Fruit fly (Drosophila melanogaster): ENCODE data around the gene otu.

The otu gene

DNA sequence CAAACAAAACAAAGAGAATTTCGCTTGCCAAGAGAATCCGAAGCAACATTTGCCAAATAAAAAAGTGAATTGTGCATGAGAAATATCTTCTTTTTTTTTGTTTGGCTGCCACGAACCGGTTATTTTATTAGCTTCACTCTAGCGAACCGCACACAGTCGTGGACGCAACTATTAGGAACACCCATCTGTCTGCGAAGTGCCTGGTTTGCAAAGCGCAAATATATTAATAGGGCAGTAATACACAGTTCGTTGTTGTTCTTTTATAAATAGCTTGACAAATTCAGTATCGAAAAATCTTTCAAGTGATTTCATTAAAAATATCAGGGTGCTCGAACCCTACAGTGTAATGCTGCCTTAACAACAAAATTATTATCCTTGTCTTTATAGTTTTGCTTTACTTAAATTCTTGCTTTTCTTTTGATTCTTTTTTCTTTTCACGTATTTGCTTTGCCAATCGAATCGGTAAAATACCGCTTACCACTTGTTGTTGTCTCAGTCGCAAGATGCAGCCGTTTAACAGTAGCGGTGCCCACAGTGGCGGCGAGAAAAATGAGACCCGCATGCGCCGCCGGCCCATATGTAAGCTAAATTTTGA lies 2.2 kb upstream of the otu start (continued):
- TF ChIP-seq shn (GFP tag; optimal IDR thresholded peaks at IDR 0.05) (peak; percentile 32), da (GFP tag; optimal IDR thresholded peaks at IDR 0.05) (no peak), CG17359 (tag; optimal IDR thresholded peaks at IDR 0.05) (peak; percentile 23), ind (GFP tag; optimal IDR thresholded peaks at IDR 0.05) (peak; percentile 32), CG13775 (GFP tag; optimal IDR thresholded peaks at IDR 0.05) (peak; percentile 45), CG4707 (GFP tag; optimal IDR thresholded peaks at IDR 0.05) (no peak), CG15269 (tag; optimal IDR thresholded peaks at IDR 0.05) (peak; percentile 7), CG9609 (GFP tag; optimal IDR thresholded peaks at IDR 0.05) (peak; percentile 6), ATbp (GFP tag; optimal IDR thresholded peaks at IDR 0.05) (peak; percentile 25), chinmo (GFP tag; IDR thresholded peaks at IDR 0.05; ENCODE audit: partially characterized antibody) (0 out of 4 replicates have a peak, but pooled peaks have one; percentile 46), Asciz (GFP tag; optimal IDR thresholded peaks at IDR 0.05) (no peak), Ets65A (GFP tag) (peak; percentile 91)

DNA sequence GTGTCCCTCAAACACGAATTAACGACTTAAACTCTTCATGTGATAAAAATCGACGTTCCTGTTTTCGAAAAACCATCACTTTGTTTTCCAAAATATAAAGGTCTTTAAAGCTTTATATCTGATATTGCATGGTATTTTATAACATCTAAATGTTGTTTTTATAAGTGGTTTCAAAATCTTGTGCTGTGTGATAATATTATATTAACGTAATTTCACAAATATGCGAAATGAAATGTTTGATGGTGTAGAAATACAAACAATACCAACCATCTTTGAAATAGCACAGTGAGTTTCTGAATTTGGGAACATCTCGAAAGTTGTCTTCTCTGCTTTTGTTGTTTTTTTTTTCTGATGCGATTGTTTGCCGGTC lies 1.6 kb upstream of the otu start:
- TF ChIP-seq CG13424 (tag; optimal IDR thresholded peaks at IDR 0.05) = no peak
- no peak for TF ChIP-seq sisA (GFP tag; IDR thresholded peaks at IDR 0.05)
- TF ChIP-seq fd3F (GFP tag; optimal IDR thresholded peaks at IDR 0.05) = peak; percentile 1
- peak; percentile 37 for TF ChIP-seq CG7839 (tag; optimal IDR thresholded peaks at IDR 0.05)
- TF ChIP-seq gem (tag; optimal IDR thresholded peaks at IDR 0.05) = peak; percentile 36
- no peak for TF ChIP-seq D (optimal IDR thresholded peaks at IDR 0.05)
- no peak for TF ChIP-seq D (GFP tag; optimal IDR thresholded peaks at IDR 0.05)
- peak; percentile 24 for TF ChIP-seq Abd-B (GFP tag; optimal IDR thresholded peaks at IDR 0.05)
- no peak for TF ChIP-seq tup (GFP tag; optimal IDR thresholded peaks at IDR 0.05)
- TF ChIP-seq dmrt99B (tag; optimal IDR thresholded peaks at IDR 0.05) = peak; percentile 17
- TF ChIP-seq pan (optimal IDR thresholded peaks at IDR 0.05) = no peak
- TF ChIP-seq pan (GFP tag; optimal IDR thresholded peaks at IDR 0.05 in 1 of 2, IDR thresholded peaks at IDR 0.05 in 1 of 2) = peak in 1 of 2 experiments; percentile 6
- TF ChIP-seq CG2678 (tag; optimal IDR thresholded peaks at IDR 0.05) = peak; percentile 43
- TF ChIP-seq al (GFP tag; IDR thresholded peaks at IDR 0.05) = no peak
- no peak for TF ChIP-seq CG10274 (GFP tag; optimal IDR thresholded peaks at IDR 0.05)
- peak; percentile 3 for TF ChIP-seq Meics (GFP tag; optimal IDR thresholded peaks at IDR 0.05)
- TF ChIP-seq CG11504 (tag; optimal IDR thresholded peaks at IDR 0.05) = peak; percentile 21
- TF ChIP-seq CG15073 (GFP tag; optimal IDR thresholded peaks at IDR 0.05) = no peak
- TF ChIP-seq hb (GFP tag; IDR thresholded peaks at IDR 0.05; ENCODE audit: partially characterized antibody) = no peak
- TF ChIP-seq CoRest (tag; optimal IDR thresholded peaks at IDR 0.05) = peak; percentile 27
- TF ChIP-seq grau (tag; optimal IDR thresholded peaks at IDR 0.05) = peak; percentile 23
- no peak for TF ChIP-seq CG8359 (GFP tag; optimal IDR thresholded peaks at IDR 0.05; ENCODE audit: borderline replicate concordance)
- no peak for TF ChIP-seq Vsx1 (GFP tag; optimal IDR thresholded peaks at IDR 0.05)
- no peak for TF ChIP-seq CG7745 (tag; optimal IDR thresholded peaks at IDR 0.05)

DNA sequence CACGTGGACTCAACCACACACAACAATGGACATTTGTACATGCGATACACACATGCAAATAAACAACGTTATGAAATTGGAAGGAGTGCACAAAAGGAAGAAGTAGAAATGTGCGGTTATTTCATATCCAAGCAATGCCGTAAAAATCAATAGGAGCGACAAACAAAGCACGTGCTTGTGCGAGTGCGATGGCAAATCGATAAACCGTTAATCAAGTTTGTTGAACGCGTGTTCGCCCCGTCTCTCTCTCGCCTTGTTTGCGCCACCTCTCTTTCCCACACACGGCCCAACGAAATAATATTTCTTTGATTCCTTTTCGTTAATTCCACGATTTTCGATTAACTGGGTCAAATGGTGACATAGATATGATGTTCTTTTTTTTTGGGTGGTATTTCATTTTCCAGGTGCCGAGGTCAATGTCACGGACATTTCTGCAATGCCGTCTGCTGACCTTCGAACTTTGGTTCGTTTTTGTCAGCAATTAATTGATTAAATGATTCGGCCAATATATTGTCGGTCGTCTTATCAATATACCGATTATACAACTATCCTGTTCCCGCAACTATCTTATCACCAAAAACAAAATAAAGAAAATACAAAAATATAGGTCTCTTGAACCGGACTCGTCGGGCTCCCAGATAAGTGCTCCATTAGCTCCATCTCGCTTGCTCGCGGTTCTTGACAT lies 1.1 kb upstream of the otu start:
- no peak for TF ChIP-seq ssp (GFP tag; IDR thresholded peaks at IDR 0.05)
- TF ChIP-seq CG13775 (GFP tag; optimal IDR thresholded peaks at IDR 0.05) = no peak
- TF ChIP-seq Myb (GFP tag; optimal IDR thresholded peaks at IDR 0.05) = no peak
- TF ChIP-seq Asciz (GFP tag; optimal IDR thresholded peaks at IDR 0.05) = no peak
- TF ChIP-seq Xbp1 (GFP tag; optimal IDR thresholded peaks at IDR 0.05) = no peak
- TF ChIP-seq Ets97D (GFP tag; optimal IDR thresholded peaks at IDR 0.05) = no peak
- 0 out of 3 replicates have a peak, but pooled peaks have one; percentile 29 for TF ChIP-seq ken (GFP tag; IDR thresholded peaks at IDR 0.05)
- no peak for TF ChIP-seq ab (GFP tag; optimal IDR thresholded peaks at IDR 0.05)
- peak; percentile 48 for TF ChIP-seq mirr (GFP tag; optimal IDR thresholded peaks at IDR 0.05)
- no peak for TF ChIP-seq CG7357 (GFP tag; IDR thresholded peaks at IDR 0.05)
- TF ChIP-seq Dll (GFP tag; IDR thresholded peaks at IDR 0.05; ENCODE audit: partially characterized antibody) = no peak
- peak; percentile 25 for TF ChIP-seq CG17385 (GFP tag; optimal IDR thresholded peaks at IDR 0.05)
- TF ChIP-seq CG10267 (tag; optimal IDR thresholded peaks at IDR 0.05) = no peak
- TF ChIP-seq Pdp1 (GFP tag; optimal IDR thresholded peaks at IDR 0.05) = peak in 1 of 2 experiments; percentile 51
